Worm (Caenorhabditis elegans) whole organism, L4 larva: ENCODE measurements around the gene C49C3.20.

Source experiments
- duxl-1 ChIP-seq: sonication (generic microtip); optimal IDR thresholded peaks from 2 replicates; lab custom pipeline; 2016; ENCODE audit warnings: mild to moderate bottlenecking, missing genetic modification characterization, moderate library complexity, missing compliant biosample characterization; ENCODE audit not compliant: poor library complexity
- dve-1 ChIP-seq: sonication (generic microtip); optimal IDR thresholded peaks from 2 replicates; lab custom pipeline; 2017; ENCODE audit warnings: antibody characterized with exemption, mild to moderate bottlenecking, missing genetic modification characterization, missing compliant biosample characterization; ENCODE audit not compliant: insufficient read depth
- zag-1 ChIP-seq: fragments of 150-350 bp; optimal IDR thresholded peaks from 2 replicates; lab custom pipeline; 2014; ENCODE audit warnings: missing biosample characterization, missing genetic modification characterization

DNA sequence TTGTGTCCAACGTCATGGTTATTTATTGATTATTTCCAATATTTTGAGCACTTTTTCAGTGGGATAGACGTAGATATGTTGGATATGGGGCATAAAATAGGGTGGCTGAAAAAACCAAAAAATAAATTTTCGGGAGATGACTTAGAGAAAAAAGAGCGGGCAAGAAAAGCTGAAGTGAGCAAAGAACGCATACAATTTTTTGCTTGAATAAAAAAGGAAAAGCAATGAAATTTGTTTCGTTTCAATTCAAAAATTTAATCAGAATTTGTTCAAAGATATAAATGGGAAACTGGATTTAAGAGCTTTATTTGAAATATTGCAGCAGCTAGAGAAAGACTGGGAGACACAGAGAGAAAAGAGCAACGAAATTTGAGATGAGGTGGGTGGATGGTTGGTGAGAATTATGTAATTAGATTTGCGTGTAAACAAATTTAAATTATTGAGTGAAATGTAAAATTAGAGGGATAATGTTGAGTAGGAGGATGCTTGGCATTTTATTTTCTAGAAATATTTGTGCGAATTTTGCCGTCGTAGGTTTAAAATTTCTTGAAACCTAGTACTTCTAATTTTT is 24.6 kb downstream of the C49C3.20 start, which contains the start of the genes T28F3.11 and slc-17.4:
- TF ChIP-seq duxl-1, result no peak
- TF ChIP-seq zag-1 (tag; lab: Kevin White, UChicago), result no peak
- TF ChIP-seq dve-1 (tag; lab: Kevin White, UChicago), result no peak
